Worm (Caenorhabditis elegans) whole organism, L2 larva: ENCODE data around the gene fbxc-30.

Source experiments
- alr-1 ChIP-seq: fragments of 150-350 bp; optimal IDR thresholded peaks from 2 replicates; lab custom pipeline; 2014; ENCODE audit warnings: missing biosample characterization, missing genetic modification characterization
- ama-1 ChIP-seq: fragments of 150-350 bp; optimal IDR thresholded peaks from 2 replicates; lab custom pipeline; 2018; ENCODE audit warnings: inconsistent platforms
- elt-3 ChIP-seq: sonication (generic microtip); optimal IDR thresholded peaks from 2 replicates; lab custom pipeline; 2017; ENCODE audit warnings: missing biosample characterization, missing genetic modification characterization
- gmeb-1 ChIP-seq: fragments of 150-350 bp; optimal IDR thresholded peaks from 2 replicates; lab custom pipeline; 2014; ENCODE audit warnings: missing biosample characterization, missing genetic modification characterization
- nhr-11 ChIP-seq: fragments of 150-350 bp; optimal IDR thresholded peaks from 2 replicates; lab custom pipeline; 2014; ENCODE audit warnings: missing biosample characterization, missing genetic modification characterization
- nhr-12 ChIP-seq: fragments of 150-350 bp; optimal IDR thresholded peaks from 2 replicates; lab custom pipeline; 2014; ENCODE audit warnings: missing biosample characterization, missing genetic modification characterization
- nhr-237 ChIP-seq: fragments of 150-350 bp; optimal IDR thresholded peaks from 2 replicates; lab custom pipeline; 2014; ENCODE audit warnings: missing biosample characterization, missing genetic modification characterization
- unc-62 ChIP-seq: fragments of 150-350 bp; optimal IDR thresholded peaks from 2 replicates; lab custom pipeline; 2014; ENCODE audit warnings: missing biosample characterization, missing genetic modification reagents, missing genetic modification characterization
- zag-1 ChIP-seq: fragments of 150-350 bp; optimal IDR thresholded peaks from 2 replicates; lab custom pipeline; 2014; ENCODE audit warnings: missing biosample characterization, missing genetic modification characterization
- ztf-4 ChIP-seq: fragments of 150-350 bp; optimal IDR thresholded peaks from 2 replicates; lab custom pipeline; 2014; ENCODE audit warnings: missing biosample characterization, missing genetic modification characterization

DNA sequence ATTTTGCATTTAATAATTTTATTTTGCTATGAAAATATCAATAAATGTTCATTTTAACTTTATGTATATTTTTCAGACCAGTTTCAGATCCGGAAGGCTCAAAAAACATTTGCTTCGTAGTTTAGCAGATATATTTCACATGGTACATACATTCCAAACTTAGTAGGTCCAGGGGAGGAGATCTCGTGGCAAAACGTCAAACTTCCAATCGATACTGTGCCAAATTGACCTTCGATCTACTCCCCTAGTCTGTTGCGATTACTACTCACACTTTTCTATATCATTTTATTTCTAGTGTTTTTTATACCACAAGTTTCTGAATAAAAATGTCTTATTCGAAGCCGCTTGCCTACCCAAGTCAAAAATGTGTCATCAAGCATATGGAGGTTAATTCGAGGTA is 5.7 kb upstream of the fbxc-30 start, which contains the start of gene fbxc-31:
- TF ChIP-seq nhr-237 (tag; lab: Kevin White, UChicago) (no peak), nhr-11 (tag; lab: Kevin White, UChicago) (no peak), zag-1 (tag; lab: Kevin White, UChicago) (no peak), unc-62 (no peak), alr-1 (no peak), ama-1 (no peak), gmeb-1 (tag; lab: Kevin White, UChicago) (no peak), nhr-12 (tag; lab: Kevin White, UChicago) (no peak), elt-3 (tag; lab: Kevin White, UChicago) (no peak), ztf-4 (tag; lab: Kevin White, UChicago) (no peak)
